Worm (Caenorhabditis elegans) whole organism, L4 larva: ENCODE results near the gene lron-2.
A peak's percentile ranks its signal among the peaks of the same experiment; 100 is the strongest.

Experiments used
- R02D3.7 ChIP-seq: fragments of 150-350 bp; sonication (generic microtip); optimal IDR thresholded peaks from 3 replicates; lab custom pipeline; 2014; ENCODE audit warnings: missing biosample characterization, missing genetic modification characterization
- T20F7.1 ChIP-seq: fragments of 200-800 bp; sonication (Bioruptor generic); optimal IDR thresholded peaks from 2 replicates; lab custom pipeline; 2018; ENCODE audit warnings: mild to moderate bottlenecking, missing genetic modification characterization, missing compliant biosample characterization
- T26A8.4 ChIP-seq: fragments of 200-800 bp; sonication (Bioruptor generic); IDR thresholded peaks from 2 replicates; pipeline ENCODE4 v1.3.6; 2022; ENCODE audit warnings: missing genetic modification characterization, missing compliant biosample characterization
- Y105C5A.15 ChIP-seq: fragments of 200-800 bp; sonication (Bioruptor generic); IDR thresholded peaks from 2 replicates; pipeline ENCODE4 v1.3.6; 2022; ENCODE audit warnings: missing genetic modification characterization, missing compliant biosample characterization
- ZK337.2 ChIP-seq: fragments of 200-800 bp; sonication (Bioruptor generic); IDR thresholded peaks from 2 replicates; pipeline ENCODE4 v1.3.6; 2022; ENCODE audit warnings: missing genetic modification reagents, missing genetic modification characterization, missing compliant biosample characterization
- aha-1 ChIP-seq: fragments of 150-350 bp; peaks from one replicate; lab custom pipeline; 2014; ENCODE audit warnings: missing biosample characterization, missing genetic modification characterization
- ama-1 ChIP-seq: fragments of 150-350 bp; optimal IDR thresholded peaks from 2 replicates; lab custom pipeline; 2014; ENCODE audit warnings: inconsistent platforms, mixed read lengths
- ceh-20 ChIP-seq: fragments of 200-800 bp; sonication (Bioruptor generic); IDR thresholded peaks from 2 replicates; pipeline ENCODE4 v1.3.6; 2022; ENCODE audit warnings: missing genetic modification reagents, missing genetic modification characterization, missing compliant biosample characterization
- ceh-32 ChIP-seq: sonication (generic microtip); optimal IDR thresholded peaks from 2 replicates; lab custom pipeline; 2016; ENCODE audit warnings: mild to moderate bottlenecking, missing genetic modification characterization, missing compliant biosample characterization; ENCODE audit not compliant: poor library complexity
- daf-16 ChIP-seq, 3 experiments: sonication (generic microtip); optimal IDR thresholded peaks; 2 replicates each; lab custom pipeline; 2016 to 2017; ENCODE audit warnings: missing genetic modification characterization in 3 of 3, missing genetic modification reagents in 3 of 3, mild to moderate bottlenecking in 2 of 3, missing compliant biosample characterization in 2 of 3, missing biosample characterization in 1 of 3, moderate library complexity in 1 of 3
- dmd-6 ChIP-seq: fragments of 200-800 bp; sonication (Bioruptor generic); IDR thresholded peaks from 2 replicates; pipeline ENCODE4 v1.3.6; 2022; ENCODE audit warnings: missing genetic modification reagents, missing genetic modification characterization, missing compliant biosample characterization
- dpl-1 ChIP-seq: fragments of 150-350 bp; optimal IDR thresholded peaks from 2 replicates; lab custom pipeline; 2014; ENCODE audit warnings: missing biosample characterization, missing genetic modification reagents, missing genetic modification characterization
- dve-1 ChIP-seq: sonication (generic microtip); optimal IDR thresholded peaks from 2 replicates; lab custom pipeline; 2017; ENCODE audit warnings: antibody characterized with exemption, mild to moderate bottlenecking, missing genetic modification characterization, missing compliant biosample characterization; ENCODE audit not compliant: insufficient read depth
- fkh-10 ChIP-seq: fragments of 150-350 bp; optimal IDR thresholded peaks from 2 replicates; lab custom pipeline; 2014; ENCODE audit warnings: missing biosample characterization, missing genetic modification reagents, missing genetic modification characterization
- gei-8 ChIP-seq: fragments of 200-800 bp; sonication (Bioruptor generic); optimal IDR thresholded peaks from 2 replicates; lab custom pipeline; 2018; ENCODE audit warnings: mild to moderate bottlenecking, missing genetic modification characterization, missing compliant biosample characterization
- hlh-11 ChIP-seq: fragments of 200-800 bp; sonication (Bioruptor generic); optimal IDR thresholded peaks from 2 replicates; lab custom pipeline; 2018; ENCODE audit warnings: mild to moderate bottlenecking, missing genetic modification characterization, missing compliant biosample characterization
- hlh-30 ChIP-seq: sonication (generic microtip); optimal IDR thresholded peaks from 2 replicates; lab custom pipeline; 2017; ENCODE audit warnings: antibody characterized with exemption, mild to moderate bottlenecking, missing genetic modification characterization, missing compliant biosample characterization; ENCODE audit not compliant: insufficient read depth
- lin-1 ChIP-seq: fragments of 200-800 bp; sonication (Bioruptor generic); IDR thresholded peaks from 2 replicates; pipeline ENCODE4 v1.3.6; 2022; ENCODE audit warnings: missing genetic modification reagents, missing genetic modification characterization, missing compliant biosample characterization
- lin-39 ChIP-seq: fragments of 150-350 bp; optimal IDR thresholded peaks from 2 replicates; lab custom pipeline; 2014; ENCODE audit warnings: missing biosample characterization, missing genetic modification reagents, missing genetic modification characterization
- lir-3 ChIP-seq: sonication (generic microtip); optimal IDR thresholded peaks from 2 replicates; lab custom pipeline; 2016; ENCODE audit warnings: mild to moderate bottlenecking, missing genetic modification characterization, missing compliant biosample characterization
- mdl-1 ChIP-seq, 2 experiments: fragments of 150-350 bp in 1 of 2; sonication (generic microtip) in 1 of 2; optimal IDR thresholded peaks; 2 replicates each; lab custom pipeline; 2014 to 2017; ENCODE audit warnings: missing biosample characterization in 2 of 2, missing genetic modification characterization in 2 of 2
- mep-1 ChIP-seq: fragments of 150-350 bp; sonication (generic microtip); optimal IDR thresholded peaks from 3 replicates; lab custom pipeline; 2014; ENCODE audit warnings: missing biosample characterization, missing genetic modification characterization
- mxl-2 ChIP-seq: fragments of 200-800 bp; sonication (Bioruptor generic); conservative IDR thresholded peaks from 2 replicates; pipeline ENCODE4 v1.3.6; 2022; ENCODE audit warnings: missing genetic modification reagents, missing genetic modification characterization, missing compliant biosample characterization
- mxl-3 ChIP-seq: fragments of 200-800 bp; sonication (Bioruptor generic); optimal IDR thresholded peaks from 2 replicates; lab custom pipeline; 2018; ENCODE audit warnings: mild to moderate bottlenecking, missing genetic modification characterization, missing compliant biosample characterization
- nhr-11 ChIP-seq: fragments of 150-350 bp; optimal IDR thresholded peaks from 2 replicates; lab custom pipeline; 2014; ENCODE audit warnings: missing biosample characterization, missing genetic modification characterization
- nhr-28 ChIP-seq: fragments of 150-350 bp; optimal IDR thresholded peaks from 2 replicates; lab custom pipeline; 2014; ENCODE audit warnings: missing biosample characterization, missing genetic modification characterization
- nhr-41 ChIP-seq: fragments of 200-800 bp; sonication (Bioruptor generic); IDR thresholded peaks from 2 replicates; pipeline ENCODE4 v1.3.6; 2022; ENCODE audit warnings: missing genetic modification reagents, missing genetic modification characterization, missing compliant biosample characterization
- nhr-42 ChIP-seq: fragments of 200-800 bp; sonication (Bioruptor generic); IDR thresholded peaks from 2 replicates; pipeline ENCODE4 v1.3.6; 2022; ENCODE audit warnings: missing genetic modification characterization, missing compliant biosample characterization
- nhr-48 ChIP-seq: sonication (generic microtip); optimal IDR thresholded peaks from 2 replicates; lab custom pipeline; 2016; ENCODE audit warnings: mild to moderate bottlenecking, missing genetic modification characterization, missing compliant biosample characterization
- nhr-77 ChIP-seq: fragments of 150-350 bp; optimal IDR thresholded peaks from 2 replicates; lab custom pipeline; 2014; ENCODE audit warnings: missing biosample characterization, missing genetic modification characterization
- saeg-2 ChIP-seq: fragments of 200-800 bp; sonication (Bioruptor generic); IDR thresholded peaks from 2 replicates; pipeline ENCODE4 v1.3.6; 2022; ENCODE audit warnings: missing genetic modification reagents, missing genetic modification characterization, missing compliant biosample characterization
- skn-1 ChIP-seq: fragments of 150-350 bp; optimal IDR thresholded peaks from 2 replicates; lab custom pipeline; 2014; ENCODE audit warnings: missing biosample characterization, missing genetic modification characterization
- snpc-4 ChIP-seq: fragments of 150-350 bp; optimal IDR thresholded peaks from 2 replicates; lab custom pipeline; 2014; ENCODE audit warnings: missing biosample characterization, missing genetic modification characterization
- tra-1 ChIP-seq: fragments of 200-800 bp; sonication (Bioruptor generic); IDR thresholded peaks from 2 replicates; pipeline ENCODE4 v1.3.6; 2022; ENCODE audit warnings: missing genetic modification reagents, missing genetic modification characterization, missing compliant biosample characterization
- unc-62 ChIP-seq, 3 experiments: fragments of 150-350 bp in 1 of 3; sonication (generic microtip); optimal IDR thresholded peaks in 2 of 3; peaks in 1 of 3; 1 replicate in 1 of 3; 2 replicates in 2 of 3; lab custom pipeline; 2014 to 2017; ENCODE audit warnings: missing biosample characterization in 3 of 3, missing genetic modification characterization in 3 of 3, missing genetic modification reagents in 3 of 3, missing genotype in 1 of 3
- zfp-2 ChIP-seq: sonication (generic microtip); optimal IDR thresholded peaks from 2 replicates; lab custom pipeline; 2016; ENCODE audit warnings: mild to moderate bottlenecking, missing genetic modification characterization, missing compliant biosample characterization

Gene lron-2

DNA sequence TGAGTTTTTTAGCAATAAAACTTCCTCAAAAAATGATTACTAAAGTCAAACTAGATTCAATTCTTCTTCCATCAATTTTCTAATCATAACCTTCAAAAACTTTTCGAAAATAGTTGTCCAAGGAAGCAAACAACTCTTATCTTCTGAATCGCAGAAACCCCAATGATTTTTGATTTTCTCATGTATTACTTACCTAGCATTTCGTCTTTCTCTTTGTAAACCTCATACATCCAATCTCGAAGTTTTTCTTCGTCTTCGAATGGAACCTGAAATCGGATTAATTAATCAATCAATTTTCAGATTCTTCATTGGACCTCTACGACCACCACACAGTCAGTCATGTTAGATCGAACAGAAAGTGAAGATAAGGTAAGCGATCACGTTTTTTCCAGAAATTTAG lies 41.3 kb upstream of the lron-2 start, which contains the start of gene K07B1.4:
Gene K07B1.4 (plus strand): TSS at position 301 of the 400 bp plus-strand sequence.
- TF ChIP-seq R02D3.7 (tag; lab: Kevin White, UChicago): no peak
- TF ChIP-seq daf-16 (GFP tag; optimal IDR thresholded peaks at IDR 0.05; lab: Kevin White, UChicago): no peak
- peak; percentile 24 for TF ChIP-seq daf-16 (tag; optimal IDR thresholded peaks at IDR 0.05; lab: Kevin White, UChicago)

DNA sequence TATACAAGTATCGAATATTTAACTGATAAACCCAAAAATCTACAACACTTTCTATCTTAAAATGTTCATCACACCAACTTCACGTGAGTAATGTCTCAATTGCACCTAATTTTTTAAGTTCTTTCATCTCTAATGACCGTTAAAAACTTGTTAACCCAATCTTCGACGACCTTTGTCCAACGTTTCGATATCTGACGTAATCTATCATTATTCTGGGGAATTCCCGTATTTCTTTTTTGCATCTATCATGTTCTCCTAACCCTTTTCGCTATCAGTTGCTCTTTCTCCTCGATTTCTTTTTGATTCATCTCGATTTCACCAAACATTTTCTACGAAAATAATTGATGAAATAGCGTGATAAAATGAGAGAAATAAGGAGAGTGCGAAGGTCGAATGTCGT lies 40.3 kb upstream of the lron-2 start:
- peak; percentile 13 for TF ChIP-seq dve-1 (tag; lab: Kevin White, UChicago)
- TF ChIP-seq unc-62 (GFP tag; optimal IDR thresholded peaks at IDR 0.05 in 1 of 2; lab: Kevin White, UChicago): peak in 1 of 2 experiments; percentile 90
- no peak for TF ChIP-seq unc-62 (tag; optimal IDR thresholded peaks at IDR 0.05; lab: Kevin White, UChicago)
- peak; percentile 88 for TF ChIP-seq nhr-48 (tag; lab: Kevin White, UChicago)
- TF ChIP-seq nhr-11 (tag; lab: Kevin White, UChicago): peak; percentile 1
- TF ChIP-seq nhr-42 (GFP tag; lab: Robert Waterston, UW): no peak
- TF ChIP-seq aha-1 (tag; lab: Kevin White, UChicago): peak; percentile 93
- no peak for TF ChIP-seq skn-1 (tag; lab: Kevin White, UChicago)
- TF ChIP-seq daf-16 (GFP tag; optimal IDR thresholded peaks at IDR 0.05; lab: Kevin White, UChicago): no peak
- peak; percentile 37 for TF ChIP-seq daf-16 (tag; optimal IDR thresholded peaks at IDR 0.05; lab: Kevin White, UChicago)
- TF ChIP-seq mxl-2 (GFP tag; lab: Robert Waterston, UW): peak; percentile 68; the same call in 1 of the 2 replicates
- no peak for TF ChIP-seq lin-1
- TF ChIP-seq mep-1: peak; percentile 6
- TF ChIP-seq mdl-1 (tag; optimal IDR thresholded peaks at IDR 0.05; lab: Kevin White, UChicago): peak in 1 of 2 experiments; percentile 28
- peak; percentile 69 for TF ChIP-seq hlh-11 (tag; lab: Kevin White, UChicago)
- no peak for TF ChIP-seq lin-39 (tag; lab: Kevin White, UChicago)
- peak; percentile 39; the same call in 1 of the 2 replicates for TF ChIP-seq ceh-20
- peak; percentile 37 for TF ChIP-seq nhr-28 (tag; lab: Kevin White, UChicago)
- TF ChIP-seq dmd-6: peak; percentile 54
- peak; percentile 25 for TF ChIP-seq hlh-30 (tag; lab: Kevin White, UChicago)
- TF ChIP-seq mxl-3 (GFP tag; lab: Kevin White, UChicago): no peak
- TF ChIP-seq, all 104 proteins: peak for 14

DNA sequence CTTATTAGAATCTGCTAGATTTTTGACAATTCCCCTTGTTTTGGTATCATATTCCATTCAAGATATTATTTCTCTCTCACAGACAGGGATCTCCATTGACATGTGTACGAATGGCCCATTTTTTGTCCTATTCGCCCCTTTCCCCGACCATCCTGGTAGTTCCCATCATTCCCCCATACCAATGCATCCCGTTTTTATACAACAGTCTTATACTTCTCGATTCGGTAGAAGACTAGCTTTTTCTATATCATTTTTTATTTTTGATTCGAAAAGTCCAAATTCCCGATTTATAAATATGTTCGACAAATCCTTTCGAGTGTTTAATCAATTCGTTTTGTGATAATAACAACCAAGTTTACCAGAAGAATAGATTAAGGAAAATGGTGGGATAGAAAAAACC lies 39.5 kb upstream of the lron-2 start:
- TF ChIP-seq ama-1 (peak; percentile 34), ZK337.2 (GFP tag; lab: Robert Waterston, UW) (no peak), nhr-77 (tag; lab: Kevin White, UChicago) (peak; percentile 56)

DNA sequence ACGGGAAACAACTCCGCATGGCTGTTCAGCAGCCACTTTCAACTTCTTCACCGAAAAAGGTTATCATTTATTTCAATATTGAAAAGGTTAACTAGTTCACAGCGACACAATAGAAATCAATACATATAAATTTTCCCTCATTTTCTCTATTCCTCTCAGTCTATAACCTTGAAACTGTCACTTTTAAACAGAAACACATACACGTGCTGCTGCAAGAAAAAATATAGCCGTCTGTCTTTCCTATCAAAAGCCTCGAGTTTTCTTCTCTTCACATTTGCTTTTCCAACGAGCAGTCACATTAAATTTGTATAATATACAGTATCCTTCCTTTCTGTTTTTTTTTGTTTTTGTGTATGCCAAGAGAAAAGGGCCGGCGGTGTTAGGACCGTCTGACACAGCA lies 36.8 kb upstream of the lron-2 start:
- peak; percentile 56 for TF ChIP-seq mxl-3 (GFP tag; lab: Kevin White, UChicago)
- peak; percentile 6 for TF ChIP-seq dve-1 (tag; lab: Kevin White, UChicago)
- TF ChIP-seq tra-1 (GFP tag; lab: Robert Waterston, UW): no peak
- no peak for TF ChIP-seq lir-3 (tag; lab: Kevin White, UChicago)
- TF ChIP-seq Y105C5A.15 (GFP tag; lab: Robert Waterston, UW): no peak
- peak; percentile 56 for TF ChIP-seq hlh-30 (tag; lab: Kevin White, UChicago)
- peak; percentile 53 for TF ChIP-seq aha-1 (tag; lab: Kevin White, UChicago)
- peak; percentile 4 to 42 for TF ChIP-seq mdl-1 (tag; optimal IDR thresholded peaks at IDR 0.05; lab: Kevin White, UChicago)
- no peak for TF ChIP-seq nhr-41 (GFP tag; lab: Robert Waterston, UW)
- TF ChIP-seq dpl-1 (GFP tag; lab: Kevin White, UChicago): no peak

DNA sequence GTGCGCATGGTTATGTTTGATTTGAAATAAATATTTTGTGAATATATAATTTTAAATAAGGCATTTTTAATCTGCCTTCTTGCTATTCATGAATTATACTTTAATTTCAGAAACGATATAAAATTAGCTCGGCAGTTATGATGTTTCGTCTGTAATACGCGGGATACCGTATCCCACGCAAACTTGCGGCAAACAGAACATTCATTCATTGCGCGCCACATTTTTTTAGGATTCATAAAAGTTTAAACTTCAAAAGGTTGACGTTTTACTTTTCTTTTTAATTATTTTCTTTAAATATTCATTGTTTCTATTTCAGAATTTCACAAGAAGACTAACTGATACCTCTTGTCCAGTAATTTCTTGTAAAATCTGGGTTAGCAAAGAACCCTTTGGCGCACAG lies 35.5 kb upstream of the lron-2 start, which contains the start of gene tag-153:
Gene tag-153 (plus strand): TSS at position 200 of the 400 bp plus-strand sequence.
- no peak for TF ChIP-seq gei-8 (GFP tag; lab: Kevin White, UChicago)
- no peak for TF ChIP-seq ceh-32 (tag; lab: Kevin White, UChicago)
- no peak for TF ChIP-seq zfp-2
- no peak for TF ChIP-seq snpc-4 (tag; lab: Kevin White, UChicago)
- TF ChIP-seq T26A8.4: no peak
- no peak for TF ChIP-seq fkh-10 (GFP tag; lab: Kevin White, UChicago)
- TF ChIP-seq tra-1 (GFP tag; lab: Robert Waterston, UW): no peak
- no peak for TF ChIP-seq T20F7.1 (GFP tag; lab: Kevin White, UChicago)
- no peak for TF ChIP-seq saeg-2 (GFP tag; lab: Robert Waterston, UW)
- no peak for TF ChIP-seq lir-3 (tag; lab: Kevin White, UChicago)
- TF ChIP-seq, all 104 proteins: peak for 0
